Fruit fly (Drosophila melanogaster): ENCODE results near the gene Es2.

DNA sequence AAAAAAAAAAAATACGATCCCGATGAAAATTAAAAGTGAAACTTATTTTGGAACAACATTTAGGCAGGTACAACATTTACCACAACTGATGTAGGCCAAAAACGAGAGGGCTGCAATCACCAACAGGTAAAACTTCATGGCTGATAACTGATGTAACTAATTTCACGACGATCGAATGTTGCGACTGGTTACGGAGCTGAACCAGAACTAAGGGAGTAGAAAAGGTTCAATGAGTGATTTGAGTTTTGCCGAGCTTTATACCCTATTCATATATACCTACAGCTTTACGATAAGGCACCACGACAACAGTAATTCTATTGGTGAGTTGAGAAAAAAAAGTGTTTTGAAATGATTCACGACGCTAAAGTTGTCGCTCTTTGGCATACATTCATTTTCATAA is 593 bp upstream of the Es2 start, which contains the start of gene CG15347:
- TF ChIP-seq CTCF (optimal IDR thresholded peaks at IDR 0.05): no peak
- no peak for TF ChIP-seq CG8478 (optimal IDR thresholded peaks at IDR 0.05)
